Worm (Caenorhabditis elegans) whole organism, L4 larva: ENCODE results near the gene sdpn-1.

Experiments
- F10B5.3 ChIP-seq: sonication (generic microtip); optimal IDR thresholded peaks from 2 replicates; lab custom pipeline; 2016; ENCODE audit warnings: mild to moderate bottlenecking, missing genetic modification characterization, missing compliant biosample characterization
- F37D6.2 ChIP-seq: sonication (generic microtip); optimal IDR thresholded peaks from 2 replicates; lab custom pipeline; 2016; ENCODE audit warnings: mild to moderate bottlenecking, missing genetic modification characterization, missing compliant biosample characterization
- F44E2.7 ChIP-seq: fragments of 200-800 bp; sonication (Bioruptor generic); IDR thresholded peaks from 2 replicates; pipeline ENCODE4 v2.1.2; 2022; ENCODE audit warnings: missing genetic modification characterization, missing compliant biosample characterization
- R02D3.7 ChIP-seq: fragments of 150-350 bp; sonication (generic microtip); optimal IDR thresholded peaks from 3 replicates; lab custom pipeline; 2014; ENCODE audit warnings: missing biosample characterization, missing genetic modification characterization
- T20F7.1 ChIP-seq: fragments of 200-800 bp; sonication (Bioruptor generic); optimal IDR thresholded peaks from 2 replicates; lab custom pipeline; 2018; ENCODE audit warnings: mild to moderate bottlenecking, missing genetic modification characterization, missing compliant biosample characterization
- T26A8.4 ChIP-seq: fragments of 200-800 bp; sonication (Bioruptor generic); IDR thresholded peaks from 2 replicates; pipeline ENCODE4 v1.3.6; 2022; ENCODE audit warnings: missing genetic modification characterization, missing compliant biosample characterization
- Y105C5A.15 ChIP-seq: fragments of 200-800 bp; sonication (Bioruptor generic); IDR thresholded peaks from 2 replicates; pipeline ENCODE4 v1.3.6; 2022; ENCODE audit warnings: missing genetic modification characterization, missing compliant biosample characterization
- ZK337.2 ChIP-seq: fragments of 200-800 bp; sonication (Bioruptor generic); IDR thresholded peaks from 2 replicates; pipeline ENCODE4 v1.3.6; 2022; ENCODE audit warnings: missing genetic modification reagents, missing genetic modification characterization, missing compliant biosample characterization
- arid-1 ChIP-seq: fragments of 200-800 bp; sonication (Bioruptor generic); conservative IDR thresholded peaks from 2 replicates; pipeline ENCODE4 v1.3.6; 2022; ENCODE audit warnings: missing genetic modification reagents, missing genetic modification characterization, missing compliant biosample characterization
- attf-4 ChIP-seq: sonication (generic microtip); optimal IDR thresholded peaks from 3 replicates; lab custom pipeline; 2017; ENCODE audit warnings: missing biosample characterization, missing genetic modification characterization
- ceh-20 ChIP-seq: fragments of 200-800 bp; sonication (Bioruptor generic); IDR thresholded peaks from 2 replicates; pipeline ENCODE4 v1.3.6; 2022; ENCODE audit warnings: missing genetic modification reagents, missing genetic modification characterization, missing compliant biosample characterization
- ceh-32 ChIP-seq: sonication (generic microtip); optimal IDR thresholded peaks from 2 replicates; lab custom pipeline; 2016; ENCODE audit warnings: mild to moderate bottlenecking, missing genetic modification characterization, missing compliant biosample characterization; ENCODE audit not compliant: poor library complexity
- ceh-44 ChIP-seq: fragments of 200-800 bp; sonication (Bioruptor generic); IDR thresholded peaks from 2 replicates; pipeline ENCODE4 v1.3.6; 2022; ENCODE audit warnings: missing genetic modification reagents, missing genetic modification characterization, missing compliant biosample characterization
- ceh-62 ChIP-seq: sonication (generic microtip); optimal IDR thresholded peaks from 2 replicates; lab custom pipeline; 2017; ENCODE audit warnings: missing biosample characterization, missing genetic modification characterization
- ctbp-1 ChIP-seq: fragments of 200-800 bp; sonication (Bioruptor generic); IDR thresholded peaks from 2 replicates; pipeline ENCODE4 v1.3.6; 2022; ENCODE audit warnings: missing genetic modification reagents, missing genetic modification characterization, missing compliant biosample characterization
- daf-12 ChIP-seq: fragments of 150-350 bp; optimal IDR thresholded peaks from 2 replicates; lab custom pipeline; 2014; ENCODE audit warnings: missing biosample characterization, missing genetic modification reagents, missing genetic modification characterization
- daf-19 ChIP-seq: fragments of 200-800 bp; sonication (Bioruptor generic); conservative IDR thresholded peaks from 2 replicates; pipeline ENCODE4 v1.3.6; 2022; ENCODE audit warnings: missing genetic modification characterization, missing compliant biosample characterization
- duxl-1 ChIP-seq: sonication (generic microtip); optimal IDR thresholded peaks from 2 replicates; lab custom pipeline; 2016; ENCODE audit warnings: mild to moderate bottlenecking, missing genetic modification characterization, moderate library complexity, missing compliant biosample characterization; ENCODE audit not compliant: poor library complexity
- egl-27 ChIP-seq: sonication (generic microtip); optimal IDR thresholded peaks from 3 replicates; lab custom pipeline; 2017; ENCODE audit warnings: missing biosample characterization, missing genetic modification reagents, missing genetic modification characterization
- egl-43 ChIP-seq: fragments of 200-800 bp; sonication (Bioruptor generic); IDR thresholded peaks from 2 replicates; pipeline ENCODE4 v1.3.6; 2022; ENCODE audit warnings: missing genetic modification reagents, missing genetic modification characterization, missing compliant biosample characterization
- fos-1 ChIP-seq: fragments of 150-350 bp; optimal IDR thresholded peaks from 2 replicates; lab custom pipeline; 2014; ENCODE audit warnings: missing biosample characterization, missing genetic modification characterization
- hlh-11 ChIP-seq: fragments of 200-800 bp; sonication (Bioruptor generic); optimal IDR thresholded peaks from 2 replicates; lab custom pipeline; 2018; ENCODE audit warnings: mild to moderate bottlenecking, missing genetic modification characterization, missing compliant biosample characterization
- hlh-30 ChIP-seq: sonication (generic microtip); optimal IDR thresholded peaks from 2 replicates; lab custom pipeline; 2017; ENCODE audit warnings: antibody characterized with exemption, mild to moderate bottlenecking, missing genetic modification characterization, missing compliant biosample characterization; ENCODE audit not compliant: insufficient read depth
- hmg-1.1 ChIP-seq: fragments of 200-800 bp; sonication (Bioruptor generic); IDR thresholded peaks from 2 replicates; pipeline ENCODE4 v1.3.6; 2022; ENCODE audit warnings: missing genetic modification reagents, missing genetic modification characterization, missing compliant biosample characterization
- lin-1 ChIP-seq: fragments of 200-800 bp; sonication (Bioruptor generic); IDR thresholded peaks from 2 replicates; pipeline ENCODE4 v1.3.6; 2022; ENCODE audit warnings: missing genetic modification reagents, missing genetic modification characterization, missing compliant biosample characterization
- lin-15B ChIP-seq: fragments of 150-350 bp; sonication (generic microtip); optimal IDR thresholded peaks from 3 replicates; lab custom pipeline; 2014; ENCODE audit warnings: missing biosample characterization, missing genetic modification characterization
- madf-9 ChIP-seq: fragments of 200-800 bp; sonication (Bioruptor generic); conservative IDR thresholded peaks from 2 replicates; pipeline ENCODE4 v1.3.6; 2022; ENCODE audit warnings: missing genetic modification reagents, missing genetic modification characterization, missing compliant biosample characterization
- mdl-1 ChIP-seq, 2 experiments: fragments of 150-350 bp in 1 of 2; sonication (generic microtip) in 1 of 2; optimal IDR thresholded peaks; 2 replicates each; lab custom pipeline; 2014 to 2017; ENCODE audit warnings: missing biosample characterization in 2 of 2, missing genetic modification characterization in 2 of 2
- mdt-29 ChIP-seq: fragments of 200-800 bp; sonication (Bioruptor generic); IDR thresholded peaks from 2 replicates; pipeline ENCODE4 v1.3.6; 2022; ENCODE audit warnings: missing genetic modification reagents, missing genetic modification characterization, missing compliant biosample characterization
- mes-2 ChIP-seq: sonication (generic microtip); optimal IDR thresholded peaks from 2 replicates; lab custom pipeline; 2016; ENCODE audit warnings: missing genotype, mild to moderate bottlenecking, missing genetic modification characterization, missing compliant biosample characterization; ENCODE audit not compliant: poor library complexity, severe bottlenecking
- mxl-2 ChIP-seq: fragments of 200-800 bp; sonication (Bioruptor generic); conservative IDR thresholded peaks from 2 replicates; pipeline ENCODE4 v1.3.6; 2022; ENCODE audit warnings: missing genetic modification reagents, missing genetic modification characterization, missing compliant biosample characterization
- mxl-3 ChIP-seq: fragments of 200-800 bp; sonication (Bioruptor generic); optimal IDR thresholded peaks from 2 replicates; lab custom pipeline; 2018; ENCODE audit warnings: mild to moderate bottlenecking, missing genetic modification characterization, missing compliant biosample characterization
- nhr-11 ChIP-seq: fragments of 150-350 bp; optimal IDR thresholded peaks from 2 replicates; lab custom pipeline; 2014; ENCODE audit warnings: missing biosample characterization, missing genetic modification characterization
- nhr-111 ChIP-seq: fragments of 200-800 bp; sonication (Bioruptor generic); optimal IDR thresholded peaks from 2 replicates; lab custom pipeline; 2018; ENCODE audit warnings: mild to moderate bottlenecking, missing genetic modification characterization, missing compliant biosample characterization
- nhr-237 ChIP-seq: sonication (generic microtip); optimal IDR thresholded peaks from 2 replicates; lab custom pipeline; 2017; ENCODE audit warnings: missing biosample characterization, missing genetic modification characterization
- nhr-25 ChIP-seq: sonication (generic microtip); optimal IDR thresholded peaks from 2 replicates; lab custom pipeline; 2017; ENCODE audit warnings: missing genetic modification characterization, mild to moderate bottlenecking, missing compliant biosample characterization, antibody characterized with exemption, moderate library complexity, borderline replicate concordance; ENCODE audit not compliant: insufficient read depth
- nhr-6 ChIP-seq: fragments of 150-350 bp; optimal IDR thresholded peaks from 2 replicates; lab custom pipeline; 2014; ENCODE audit warnings: missing biosample characterization, missing genetic modification characterization
- nhr-77 ChIP-seq: fragments of 150-350 bp; optimal IDR thresholded peaks from 2 replicates; lab custom pipeline; 2014; ENCODE audit warnings: missing biosample characterization, missing genetic modification characterization
- pha-4 ChIP-seq, 2 experiments: fragments of 150-350 bp in 1 of 2; fragments of 200-800 bp in 1 of 2; sonication (Bioruptor generic) in 1 of 2; IDR thresholded peaks in 1 of 2; optimal IDR thresholded peaks in 1 of 2; 2 replicates each; pipeline versions ENCODE4 v1.3.6 to Lab custom; 2014 to 2022; ENCODE audit warnings: missing genetic modification characterization in 2 of 2, missing genetic modification reagents in 2 of 2, missing biosample characterization in 1 of 2, missing compliant biosample characterization in 1 of 2
- php-3 ChIP-seq: fragments of 200-800 bp; sonication (Bioruptor generic); IDR thresholded peaks from 2 replicates; pipeline ENCODE4 v1.3.6; 2022; ENCODE audit warnings: missing genetic modification reagents, missing genetic modification characterization, missing compliant biosample characterization
- pqm-1 ChIP-seq: sonication (generic microtip); optimal IDR thresholded peaks from 2 replicates; lab custom pipeline; 2017; ENCODE audit warnings: missing biosample characterization, missing genetic modification characterization
- rbr-2 ChIP-seq: sonication (generic microtip); optimal IDR thresholded peaks from 2 replicates; lab custom pipeline; 2016; ENCODE audit warnings: missing genotype, missing genetic modification characterization, missing compliant biosample characterization
- saeg-2 ChIP-seq: fragments of 200-800 bp; sonication (Bioruptor generic); IDR thresholded peaks from 2 replicates; pipeline ENCODE4 v1.3.6; 2022; ENCODE audit warnings: missing genetic modification reagents, missing genetic modification characterization, missing compliant biosample characterization
- snpc-1.2 ChIP-seq: fragments of 200-800 bp; sonication (Bioruptor generic); IDR thresholded peaks from 2 replicates; pipeline ENCODE4 v1.3.6; 2022; ENCODE audit warnings: missing genetic modification reagents, missing genetic modification characterization, missing compliant biosample characterization
- snpc-4 ChIP-seq: fragments of 150-350 bp; optimal IDR thresholded peaks from 2 replicates; lab custom pipeline; 2014; ENCODE audit warnings: missing biosample characterization, missing genetic modification characterization
- spr-1 ChIP-seq: sonication (generic microtip); optimal IDR thresholded peaks from 2 replicates; lab custom pipeline; 2016; ENCODE audit warnings: mild to moderate bottlenecking, missing genetic modification characterization, missing compliant biosample characterization
- spr-3 ChIP-seq: fragments of 200-800 bp; sonication (Bioruptor generic); optimal IDR thresholded peaks from 2 replicates; lab custom pipeline; 2018; ENCODE audit warnings: mild to moderate bottlenecking, missing genetic modification characterization, missing compliant biosample characterization
- tra-1 ChIP-seq: fragments of 200-800 bp; sonication (Bioruptor generic); IDR thresholded peaks from 2 replicates; pipeline ENCODE4 v1.3.6; 2022; ENCODE audit warnings: missing genetic modification reagents, missing genetic modification characterization, missing compliant biosample characterization
- zfp-3 ChIP-seq: fragments of 200-800 bp; sonication (Bioruptor generic); conservative IDR thresholded peaks from 2 replicates; pipeline ENCODE4 v1.3.6; 2022; ENCODE audit warnings: missing genetic modification reagents, missing genetic modification characterization, missing compliant biosample characterization
- ztf-11 ChIP-seq: fragments of 150-350 bp; optimal IDR thresholded peaks from 2 replicates; lab custom pipeline; 2014; ENCODE audit warnings: missing biosample characterization, missing genetic modification characterization

sdpn-1 gene

DNA sequence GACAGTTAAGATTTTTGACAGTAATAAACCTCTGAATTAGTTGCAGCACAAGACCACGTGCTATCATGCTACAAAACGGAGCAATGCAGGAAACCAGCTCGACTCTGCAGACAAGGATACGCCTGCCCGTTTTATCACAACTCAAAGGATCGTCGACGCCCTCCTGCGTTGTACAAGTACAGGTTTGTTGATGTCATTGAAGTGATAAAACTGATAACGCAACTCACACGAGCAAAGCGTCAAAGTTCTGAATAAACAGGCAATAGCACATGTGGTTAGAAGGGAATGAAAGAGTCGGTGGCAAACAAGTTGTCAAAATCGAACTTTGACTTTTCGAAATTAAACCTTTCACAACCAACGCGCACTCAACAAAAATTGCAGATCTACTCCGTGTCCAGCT, 24.7 kb upstream of the sdpn-1 start:
- TF ChIP-seq ceh-62 (no peak), T26A8.4 (GFP tag; lab: Robert Waterston, UW) (0 out of 2 replicates have a peak, but pooled peaks have one; percentile 20), nhr-237 (no peak), php-3 (GFP tag; lab: Robert Waterston, UW) (0 out of 2 replicates have a peak, but pooled peaks have one; percentile 38), duxl-1 (tag; lab: Kevin White, UChicago) (peak; percentile 18), saeg-2 (GFP tag; lab: Robert Waterston, UW) (0 out of 2 replicates have a peak, but pooled peaks have one; percentile 38), hlh-30 (tag; lab: Kevin White, UChicago) (peak; percentile 52), R02D3.7 (tag; lab: Kevin White, UChicago) (no peak), snpc-1.2 (GFP tag; lab: Robert Waterston, UW) (no peak), nhr-77 (tag; lab: Kevin White, UChicago) (peak; percentile 74), Y105C5A.15 (GFP tag; lab: Robert Waterston, UW) (no peak), hmg-1.1 (GFP tag; lab: Robert Waterston, UW) (no peak), egl-43 (GFP tag; lab: Robert Waterston, UW) (0 out of 2 replicates have a peak, but pooled peaks have one; percentile 31), fos-1 (no peak), arid-1 (GFP tag; lab: Robert Waterston, UW) (no peak), madf-9 (no peak), daf-19 (GFP tag; lab: Robert Waterston, UW) (no peak), ceh-44 (GFP tag; lab: Robert Waterston, UW) (no peak), ceh-32 (no peak), mes-2 (tag; lab: Kevin White, UChicago) (peak; percentile 47), nhr-6 (tag; lab: Kevin White, UChicago) (no peak), nhr-11 (tag; lab: Kevin White, UChicago) (no peak), pha-4 (GFP tag; IDR thresholded peaks at IDR 0.05; lab: Robert Waterston, UW) (no peak), pha-4 (tag; optimal IDR thresholded peaks at IDR 0.05; lab: Kevin White, UChicago) (no peak), tra-1 (GFP tag; lab: Robert Waterston, UW) (no peak), lin-15B (tag; lab: Kevin White, UChicago) (no peak), F44E2.7 (no peak), mxl-3 (GFP tag; lab: Kevin White, UChicago) (peak; percentile 48), mxl-2 (GFP tag; lab: Robert Waterston, UW) (no peak), ZK337.2 (GFP tag; lab: Robert Waterston, UW) (no peak), attf-4 (tag; lab: Kevin White, UChicago) (no peak), nhr-25 (no peak), lin-1 (GFP tag; lab: Robert Waterston, UW) (peak; percentile 44; the same call in 1 of the 2 replicates), spr-3 (GFP tag; lab: Kevin White, UChicago) (no peak), mdt-29 (GFP tag; lab: Robert Waterston, UW) (0 out of 2 replicates have a peak, but pooled peaks have one; percentile 37), hlh-11 (tag; lab: Kevin White, UChicago) (peak; percentile 86), daf-12 (tag; lab: Kevin White, UChicago) (no peak), spr-1 (no peak), nhr-111 (GFP tag; lab: Kevin White, UChicago) (no peak), pqm-1 (tag; lab: Kevin White, UChicago) (peak; percentile 63), zfp-3 (GFP tag; lab: Robert Waterston, UW) (0 out of 2 replicates have a peak, but pooled peaks have one; percentile 23), T20F7.1 (no peak), ceh-20 (no peak), ctbp-1 (GFP tag; lab: Robert Waterston, UW) (no peak), F10B5.3 (no peak), egl-27 (no peak), mdl-1 (tag; optimal IDR thresholded peaks at IDR 0.05; lab: Kevin White, UChicago) (peak in 1 of 2 experiments; percentile 75), snpc-4 (tag; lab: Kevin White, UChicago) (no peak), ztf-11 (tag; lab: Kevin White, UChicago) (no peak), rbr-2 (tag; lab: Kevin White, UChicago) (no peak), F37D6.2 (tag; lab: Kevin White, UChicago) (no peak)
